Worm (Caenorhabditis elegans): ENCODE data around the gene ref-2.

DNA sequence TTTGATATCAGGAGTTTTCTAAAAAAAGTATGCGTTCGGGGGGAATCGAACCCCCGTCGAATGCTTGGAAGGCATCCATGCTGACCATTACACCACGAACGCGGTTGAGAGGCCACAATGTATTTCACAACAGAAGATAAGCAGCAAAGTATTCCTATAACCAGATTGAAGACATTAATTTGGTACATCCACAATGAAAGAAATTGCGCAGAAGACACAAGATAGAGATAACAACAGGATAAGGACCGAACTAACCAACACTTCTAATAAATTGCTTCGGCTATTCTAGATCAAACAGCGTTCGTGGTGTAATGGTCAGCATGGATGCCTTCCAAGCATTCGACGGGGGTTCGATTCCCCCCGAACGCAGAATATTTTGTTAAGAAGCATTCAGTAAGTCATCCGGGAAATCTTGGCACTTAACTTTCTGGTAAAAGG is 50.3 kb downstream of the ref-2 start:
- no peak for TF ChIP-seq ceh-31 (tag; optimal IDR thresholded peaks at IDR 0.05)
- TF ChIP-seq fax-1 (tag; optimal IDR thresholded peaks at IDR 0.05) = no peak
- no peak for TF ChIP-seq pag-3 (tag; optimal IDR thresholded peaks at IDR 0.05; ENCODE audit: borderline replicate concordance)
- no peak for TF ChIP-seq dve-1 (tag; optimal IDR thresholded peaks at IDR 0.05)
